Worm (Caenorhabditis elegans): ENCODE data around the gene T24A6.16.
A peak's percentile ranks its signal among the peaks of the same experiment; 100 is the strongest.
"Not testable (repeated sequence)": the region's sequence is repeated elsewhere in the genome, so short reads cannot be mapped to it uniquely, and the experiment has no call there.

Gene T24A6.16

ce11 chrV:3578813-3579212, 16.1 kb upstream of the T24A6.16 start, which contains the start of gene pygl-1:
Gene pygl-1 (plus strand): TSS chrV:3579023.
- no peak for TF ChIP-seq daf-16 (GFP tag; optimal IDR thresholded peaks at IDR 0.05)
- TF ChIP-seq daf-16 (tag; optimal IDR thresholded peaks at IDR 0.05), result peak; percentile 28
- TF ChIP-seq F10B5.3 (tag; optimal IDR thresholded peaks at IDR 0.05), result no peak
- TF ChIP-seq Y48G9A.11 (GFP tag; IDR thresholded peaks at IDR 0.05), result peak; percentile 91
- no peak for TF ChIP-seq aly-2 (tag; optimal IDR thresholded peaks at IDR 0.05)
- TF ChIP-seq snpc-1.2 (GFP tag; IDR thresholded peaks at IDR 0.05), result peak; percentile 27; the same call in 1 of the 2 replicates
- no peak for TF ChIP-seq D1046.2 (GFP tag; IDR thresholded peaks at IDR 0.05)
- peak in 1 of 2 experiments; percentile 72 for TF ChIP-seq lsy-2 (tag; optimal IDR thresholded peaks at IDR 0.05)
- TF ChIP-seq F49E8.2 (tag; optimal IDR thresholded peaks at IDR 0.05; ENCODE audit: borderline replicate concordance), result peak; percentile 66
- peak; percentile 69 for TF ChIP-seq lin-38 (GFP tag; IDR thresholded peaks at IDR 0.05)
- peak; percentile 88 for TF ChIP-seq unc-130 (GFP tag; optimal IDR thresholded peaks at IDR 0.05)
- 0 out of 2 replicates have a peak, but pooled peaks have one; percentile 10 for TF ChIP-seq madf-9 (GFP tag; conservative IDR thresholded peaks at IDR 0.05)

ce11 chrV:3575759-3576158, 13.0 kb upstream of the T24A6.16 start, which contains the start of gene grl-27:
Gene grl-27 (minus strand): TSS chrV:3575859.
- no peak for TF ChIP-seq ceh-20 (GFP tag; IDR thresholded peaks at IDR 0.05)
- no peak for TF ChIP-seq mxl-2 (GFP tag; conservative IDR thresholded peaks at IDR 0.05)
- no peak for TF ChIP-seq pqm-1 (tag; optimal IDR thresholded peaks at IDR 0.05)
- no peak for TF ChIP-seq nhr-111 (GFP tag; optimal IDR thresholded peaks at IDR 0.05)
- no peak for TF ChIP-seq aly-2 (tag; optimal IDR thresholded peaks at IDR 0.05)
- TF ChIP-seq lsy-2 (tag; optimal IDR thresholded peaks at IDR 0.05), result no peak
- no peak for TF ChIP-seq nhr-11 (tag; optimal IDR thresholded peaks at IDR 0.05)

ce11 chrV:3572408-3572807, 9.7 kb upstream of the T24A6.16 start, which contains the start of gene F40C5.1:
Gene F40C5.1 (plus strand): TSS chrV:3572708.
- TF ChIP-seq jun-1, snpc-4, hif-1 (tag; optimal IDR thresholded peaks at IDR 0.05): not testable (repeated sequence)

ce11 chrV:3570695-3571094, 8.0 kb upstream of the T24A6.16 start, which contains the start of gene F40C5.2:
Gene F40C5.2 (plus strand): TSS chrV:3570995.
- TF ChIP-seq zag-1 (tag; optimal IDR thresholded peaks at IDR 0.05); Y5F2A.4 (GFP tag; optimal IDR thresholded peaks at IDR 0.05); mxl-2 (GFP tag; conservative IDR thresholded peaks at IDR 0.05): not testable (repeated sequence)

ce11 chrV:3564335-3564734, 1.6 kb upstream of the T24A6.16 start, which contains the start of gene T24A6.17:
Gene T24A6.17 (minus strand): TSS chrV:3564435.
- TF ChIP-seq dve-1 (tag; optimal IDR thresholded peaks at IDR 0.05; ENCODE audit: insufficient read depth); ZK546.5 (tag; optimal IDR thresholded peaks at IDR 0.05); mep-1 (tag; optimal IDR thresholded peaks at IDR 0.05): not testable (repeated sequence)

- peak; percentile 58; the same call in 1 of the 2 replicates for TF ChIP-seq set-16 (GFP tag; IDR thresholded peaks at IDR 0.05)
These were observed 3.0 kb downstream of the T24A6.16 start for ce11 chrV:3559704-3560103.

ce11 chrV:3558744-3559143, 4.0 kb downstream of the T24A6.16 start, which contains the start of gene T24A6.1:
Gene T24A6.1 (plus strand): TSS chrV:3559044.
- TF ChIP-seq daf-8 (GFP tag; IDR thresholded peaks at IDR 0.05); dmd-6 (GFP tag; IDR thresholded peaks at IDR 0.05); daf-19 (GFP tag; conservative IDR thresholded peaks at IDR 0.05): not testable (repeated sequence)

All from whole organism, L4 larva.